Fruit fly (Drosophila melanogaster): ENCODE data around the gene b.

b gene

DNA sequence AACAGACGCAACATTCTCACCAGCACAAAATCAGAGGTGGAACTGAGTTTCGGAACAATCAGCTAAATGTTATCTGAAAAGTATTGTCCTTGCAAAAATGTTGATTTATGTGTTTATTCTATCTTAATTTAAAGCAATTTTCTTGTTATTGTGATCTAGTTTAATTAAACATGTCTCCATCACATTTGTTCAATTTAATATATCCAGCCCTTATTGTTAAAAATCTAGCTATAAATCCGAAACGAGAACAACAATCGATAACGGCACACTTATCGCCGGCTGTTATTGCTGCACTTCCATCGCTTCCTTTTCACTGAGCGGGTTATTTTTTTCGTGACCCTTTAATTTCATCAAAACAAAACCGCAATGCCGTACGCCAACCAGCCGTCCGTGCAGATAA, 12.0 kb downstream of the b start, which contains the start of the genes GatC, PolG2 and Polr2C (continued):
- peak; percentile 74 for TF ChIP-seq hkb (optimal IDR thresholded peaks at IDR 0.05)
- TF ChIP-seq hkb (GFP tag; IDR thresholded peaks at IDR 0.05), result no peak
- TF ChIP-seq ssp (GFP tag; IDR thresholded peaks at IDR 0.05), result peak; percentile 79
- no peak for TF ChIP-seq onecut (GFP tag; IDR thresholded peaks at IDR 0.05)
- TF ChIP-seq shn (GFP tag; optimal IDR thresholded peaks at IDR 0.05), result no peak
- 0 out of 3 replicates have a peak, but pooled peaks have one; percentile 47 for TF ChIP-seq CG11456 (GFP tag; IDR thresholded peaks at IDR 0.05)
- no peak for TF ChIP-seq Doc2 (GFP tag; IDR thresholded peaks at IDR 0.05)
- no peak for TF ChIP-seq CG12236 (GFP tag; optimal IDR thresholded peaks at IDR 0.05)
- TF ChIP-seq Ets65A (GFP tag), result peak; percentile 34
- no peak for TF ChIP-seq lab (GFP tag; optimal IDR thresholded peaks at IDR 0.05)
- TF ChIP-seq CG10274 (GFP tag; optimal IDR thresholded peaks at IDR 0.05), result no peak
- no peak for TF ChIP-seq Drgx (GFP tag; IDR thresholded peaks at IDR 0.05)
- TF ChIP-seq sqz (GFP tag; optimal IDR thresholded peaks at IDR 0.05), result no peak
- TF ChIP-seq D19A (tag; optimal IDR thresholded peaks at IDR 0.05), result no peak
- no peak for TF ChIP-seq odd (GFP tag; optimal IDR thresholded peaks at IDR 0.05)
- TF ChIP-seq kni (GFP tag; optimal IDR thresholded peaks at IDR 0.05), result no peak
- no peak for TF ChIP-seq D19B (GFP tag; optimal IDR thresholded peaks at IDR 0.05)
- TF ChIP-seq CG15514 (GFP tag; optimal IDR thresholded peaks at IDR 0.05), result peak; percentile 82
- peak; percentile 49 for TF ChIP-seq ci (GFP tag; IDR thresholded peaks at IDR 0.05)
- TF ChIP-seq Xbp1 (GFP tag; optimal IDR thresholded peaks at IDR 0.05), result peak; percentile 31
- TF ChIP-seq CG1024 (GFP tag; IDR thresholded peaks at IDR 0.05), result no peak
- TF ChIP-seq Rx (GFP tag; IDR thresholded peaks at IDR 0.05), result no peak
- peak; percentile 36 for TF ChIP-seq Abd-B (GFP tag; optimal IDR thresholded peaks at IDR 0.05)
- TF ChIP-seq gcm (GFP tag; optimal IDR thresholded peaks at IDR 0.05), result peak; percentile 53
- peak; percentile 58 for TF ChIP-seq chn (GFP tag; optimal IDR thresholded peaks at IDR 0.05)
- TF ChIP-seq CG1792 (GFP tag; optimal IDR thresholded peaks at IDR 0.05), result no peak
- peak; percentile 82 for TF ChIP-seq Bgb (GFP tag; IDR thresholded peaks at IDR 0.05; ENCODE audit: partially characterized antibody)
- TF ChIP-seq Hr51 (GFP tag; optimal IDR thresholded peaks at IDR 0.05), result no peak
- no peak for TF ChIP-seq wor (GFP tag; IDR thresholded peaks at IDR 0.05)
- peak; percentile 15 for TF ChIP-seq CG1602 (GFP tag; optimal IDR thresholded peaks at IDR 0.05)
- TF ChIP-seq CG2199 (GFP tag; IDR thresholded peaks at IDR 0.05), result no peak
- TF ChIP-seq CG13287 (GFP tag; IDR thresholded peaks at IDR 0.05; ENCODE audit: partially characterized antibody), result peak; percentile 89
- peak; percentile 32 for TF ChIP-seq fu2 (GFP tag; optimal IDR thresholded peaks at IDR 0.05)
- no peak for TF ChIP-seq luna (GFP tag; optimal IDR thresholded peaks at IDR 0.05)
- TF ChIP-seq grn (GFP tag; optimal IDR thresholded peaks at IDR 0.05), result no peak
- no peak for TF ChIP-seq Lpt (GFP tag; optimal IDR thresholded peaks at IDR 0.05)
- TF ChIP-seq CG12155 (GFP tag; optimal IDR thresholded peaks at IDR 0.05), result peak; percentile 25
- peak; percentile 93 for TF ChIP-seq HLH4C (GFP tag; IDR thresholded peaks at IDR 0.05; ENCODE audit: partially characterized antibody)

DNA sequence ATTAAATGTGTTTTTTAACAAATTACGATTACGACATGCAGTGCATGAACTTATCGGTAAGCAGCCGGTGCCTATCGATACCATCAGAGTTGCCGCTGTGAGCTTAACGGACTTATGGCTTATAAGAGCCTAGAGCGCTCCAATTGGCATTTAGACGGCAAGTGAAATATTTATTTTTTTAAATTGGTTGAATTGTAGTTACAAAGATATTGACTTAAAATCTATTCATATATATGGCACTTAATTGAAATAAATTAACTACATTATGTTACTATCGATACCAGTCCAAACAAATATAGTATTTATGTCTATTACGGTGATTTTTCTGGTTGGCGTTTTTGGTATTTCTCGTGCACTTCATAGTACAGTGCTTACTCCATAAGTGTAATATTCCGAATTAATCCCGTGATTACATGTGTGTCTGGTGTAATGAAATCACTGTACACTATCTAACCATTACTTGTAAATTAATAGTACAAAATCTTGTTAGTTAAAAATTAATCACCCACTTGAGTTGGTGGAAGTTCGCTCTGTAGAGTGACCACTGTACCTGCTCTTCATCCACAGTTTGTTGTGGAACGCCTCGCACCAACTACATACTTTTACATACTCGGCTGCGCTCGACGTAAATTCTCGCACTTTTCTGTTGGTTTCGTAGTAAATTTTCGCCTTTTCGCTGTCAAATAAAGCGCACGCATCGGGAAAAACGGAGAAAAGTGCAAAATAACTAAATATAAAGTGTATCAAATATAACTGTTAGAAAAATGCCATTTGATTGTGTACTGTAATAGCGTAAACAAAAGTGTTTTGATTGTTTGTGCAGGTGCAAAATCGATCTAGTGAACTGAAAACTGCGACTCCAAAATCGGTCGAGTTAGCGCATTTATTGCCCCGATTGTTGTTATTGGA, 14.2 kb downstream of the b start, which contains the start of the genes mRpS23 and CenG1A:
Gene mRpS23 (minus strand): TSS at position 71 of the 909 bp plus-strand sequence.
Gene CenG1A (plus strand): TSS at position 563 of the 909 bp plus-strand sequence.
- TF ChIP-seq CG7372 (GFP tag; IDR thresholded peaks at IDR 0.05) (peak; percentile 100), CG17186 (GFP tag; optimal IDR thresholded peaks at IDR 0.05) (peak; percentile 98), slbo (GFP tag; IDR thresholded peaks at IDR 0.05) (peak; percentile 100), CG5245 (GFP tag; optimal IDR thresholded peaks at IDR 0.05) (peak; percentile 100), CG7963 (GFP tag; IDR thresholded peaks at IDR 0.05; ENCODE audit: partially characterized antibody) (peak; percentile 74; the same call in 2 of the 3 replicates), GATAe (GFP tag; conservative IDR thresholded peaks at IDR 0.05) (peak; percentile 99), CG7745 (tag; optimal IDR thresholded peaks at IDR 0.05) (peak; percentile 97), CG34422 (GFP tag; IDR thresholded peaks at IDR 0.05) (peak; percentile 100), CG2712 (tag; optimal IDR thresholded peaks at IDR 0.05) (peak; percentile 100), CG6175 (GFP tag; IDR thresholded peaks at IDR 0.05) (peak; percentile 100), Aef1 (GFP tag; IDR thresholded peaks at IDR 0.05) (peak; percentile 100), CG10321 (GFP tag; IDR thresholded peaks at IDR 0.05) (peak; percentile 92), zfh1 (GFP tag; IDR thresholded peaks at IDR 0.05) (peak; percentile 100), Mad (GFP tag; optimal IDR thresholded peaks at IDR 0.05) (peak; percentile 100)

All from whole organism, embryonic.